Worm (Caenorhabditis elegans) whole organism, young adult: ENCODE data around the gene D1054.1.
A peak's percentile ranks its signal among the peaks of the same experiment; 100 is the strongest.

Source experiments
- C06A6.2 ChIP-seq: fragments of 200-800 bp; sonication (Bioruptor generic); conservative IDR thresholded peaks from 2 replicates; pipeline ENCODE4 v1.3.6; 2022; ENCODE audit warnings: missing genetic modification characterization, missing compliant biosample characterization
- F39B2.1 ChIP-seq: fragments of 200-800 bp; sonication (Bioruptor generic); IDR thresholded peaks from 2 replicates; pipeline ENCODE4 v1.3.6; 2022; ENCODE audit warnings: missing genetic modification reagents, missing genetic modification characterization, missing compliant biosample characterization
- F49E8.2 ChIP-seq: sonication (generic microtip); optimal IDR thresholded peaks from 3 replicates; lab custom pipeline; 2017; ENCODE audit warnings: missing genetic modification characterization, mild to moderate bottlenecking, missing compliant biosample characterization, antibody characterized with exemption, moderate library complexity; ENCODE audit not compliant: insufficient read depth
- F57A8.1 ChIP-seq: fragments of 200-800 bp; sonication (Bioruptor generic); optimal IDR thresholded peaks from 2 replicates; lab custom pipeline; 2018; ENCODE audit warnings: mild to moderate bottlenecking, missing genetic modification characterization, moderate library complexity, missing compliant biosample characterization
- F57C9.4 ChIP-seq: sonication (generic microtip); optimal IDR thresholded peaks from 2 replicates; lab custom pipeline; 2017; ENCODE audit warnings: mild to moderate bottlenecking, missing genetic modification characterization, missing compliant biosample characterization
- K12H6.12 ChIP-seq: fragments of 200-800 bp; sonication (Bioruptor generic); optimal IDR thresholded peaks from 2 replicates; lab custom pipeline; 2018; ENCODE audit warnings: mild to moderate bottlenecking, missing genetic modification characterization, missing compliant biosample characterization
- T07F8.4 ChIP-seq: sonication (generic microtip); optimal IDR thresholded peaks from 2 replicates; lab custom pipeline; 2016; ENCODE audit warnings: mild to moderate bottlenecking, missing genetic modification characterization, moderate library complexity, missing compliant biosample characterization
- akir-1 ChIP-seq: fragments of 200-800 bp; sonication (Bioruptor generic); optimal IDR thresholded peaks from 2 replicates; lab custom pipeline; 2018; ENCODE audit warnings: mild to moderate bottlenecking, missing genetic modification characterization, moderate library complexity, missing compliant biosample characterization
- ama-1 ChIP-seq, 3 experiments: fragments of 150-350 bp in 1 of 3; sonication (generic microtip) in 2 of 3; optimal IDR thresholded peaks; 2 replicates each; lab custom pipeline; 2014 to 2018; ENCODE audit warnings: missing biosample characterization in 2 of 3, missing genetic modification characterization in 2 of 3, missing genetic modification reagents in 2 of 3
- attf-5 ChIP-seq: fragments of 200-800 bp; sonication (Bioruptor generic); optimal IDR thresholded peaks from 2 replicates; lab custom pipeline; 2018; ENCODE audit warnings: mild to moderate bottlenecking, missing genetic modification characterization, missing compliant biosample characterization
- cebp-1 ChIP-seq, 2 experiments: fragments of 200-800 bp in 1 of 2; sonication (Bioruptor generic) in 1 of 2; sonication (generic microtip) in 1 of 2; IDR thresholded peaks in 1 of 2; optimal IDR thresholded peaks in 1 of 2; 2 replicates each; pipeline versions ENCODE4 v1.3.6 to Lab custom; 2017 to 2022; ENCODE audit warnings: missing compliant biosample characterization in 2 of 2, missing genetic modification characterization in 2 of 2, mild to moderate bottlenecking in 1 of 2, missing genetic modification reagents in 1 of 2, moderate library complexity in 1 of 2
- cebp-2 ChIP-seq: fragments of 200-800 bp; sonication (Bioruptor generic); IDR thresholded peaks from 2 replicates; pipeline ENCODE4 v1.3.6; 2022; ENCODE audit warnings: missing genetic modification characterization, missing compliant biosample characterization
- ceh-27 ChIP-seq: fragments of 200-800 bp; sonication (Bioruptor generic); optimal IDR thresholded peaks from 2 replicates; lab custom pipeline; 2018; ENCODE audit warnings: mild to moderate bottlenecking, missing genetic modification characterization, moderate library complexity, missing compliant biosample characterization
- ceh-40 ChIP-seq: fragments of 200-800 bp; sonication (Bioruptor generic); IDR thresholded peaks from 2 replicates; pipeline ENCODE4 v1.3.6; 2022; ENCODE audit warnings: missing genetic modification characterization, missing compliant biosample characterization
- chd-7 ChIP-seq: sonication (generic microtip); optimal IDR thresholded peaks from 2 replicates; lab custom pipeline; 2016; ENCODE audit warnings: mild to moderate bottlenecking, missing genetic modification characterization, moderate library complexity, missing compliant biosample characterization
- dox-1 ChIP-seq: fragments of 200-800 bp; sonication (Bioruptor generic); IDR thresholded peaks from 2 replicates; pipeline ENCODE4 v1.3.6; 2022; ENCODE audit warnings: missing genetic modification reagents, missing genetic modification characterization, missing compliant biosample characterization
- dpl-1 ChIP-seq: fragments of 150-350 bp; optimal IDR thresholded peaks from 2 replicates; lab custom pipeline; 2014; ENCODE audit warnings: missing biosample characterization, missing genetic modification reagents, missing genetic modification characterization
- ekl-4 ChIP-seq: fragments of 200-800 bp; sonication (Bioruptor generic); IDR thresholded peaks from 2 replicates; pipeline ENCODE4 v1.3.6; 2022; ENCODE audit warnings: missing genetic modification reagents, missing genetic modification characterization, missing compliant biosample characterization
- ets-4 ChIP-seq: fragments of 200-800 bp; sonication (Bioruptor generic); optimal IDR thresholded peaks from 2 replicates; lab custom pipeline; 2018; ENCODE audit warnings: mild to moderate bottlenecking, missing genetic modification characterization, missing compliant biosample characterization
- hmg-1.2 ChIP-seq: fragments of 200-800 bp; sonication (Bioruptor generic); IDR thresholded peaks from 2 replicates; pipeline ENCODE4 v1.3.6; 2022; ENCODE audit warnings: missing genetic modification reagents, missing genetic modification characterization, missing compliant biosample characterization
- hmg-20 ChIP-seq: fragments of 200-800 bp; sonication (Bioruptor generic); IDR thresholded peaks from 2 replicates; pipeline ENCODE4 v1.3.6; 2022; ENCODE audit warnings: missing genetic modification reagents, missing genetic modification characterization, missing compliant biosample characterization
- lin-26 ChIP-seq: fragments of 200-800 bp; sonication (Bioruptor generic); IDR thresholded peaks from 2 replicates; pipeline ENCODE4 v1.3.6; 2022; ENCODE audit warnings: missing genetic modification reagents, missing genetic modification characterization, missing compliant biosample characterization
- lin-40 ChIP-seq: sonication (generic microtip); optimal IDR thresholded peaks from 2 replicates; lab custom pipeline; 2016; ENCODE audit warnings: missing genetic modification characterization, mild to moderate bottlenecking, missing compliant biosample characterization, missing genotype, missing genetic modification reagents
- lir-1 ChIP-seq: fragments of 200-800 bp; sonication (Bioruptor generic); conservative IDR thresholded peaks from 2 replicates; pipeline ENCODE4 v1.3.6; 2022; ENCODE audit warnings: missing genetic modification reagents, missing genetic modification characterization, missing compliant biosample characterization
- lsy-27 ChIP-seq: sonication (generic microtip); optimal IDR thresholded peaks from 2 replicates; lab custom pipeline; 2017; ENCODE audit warnings: missing genetic modification characterization, mild to moderate bottlenecking, missing compliant biosample characterization, antibody characterized with exemption, missing genotype, borderline replicate concordance; ENCODE audit not compliant: insufficient read depth
- madf-10 ChIP-seq: sonication (generic microtip); optimal IDR thresholded peaks from 2 replicates; lab custom pipeline; 2016; ENCODE audit warnings: mild to moderate bottlenecking, missing genetic modification characterization, missing compliant biosample characterization
- nhr-179 ChIP-seq: sonication (generic microtip); optimal IDR thresholded peaks from 2 replicates; lab custom pipeline; 2016; ENCODE audit warnings: mild to moderate bottlenecking, missing genetic modification characterization, missing compliant biosample characterization
- pbrm-1 ChIP-seq: fragments of 200-800 bp; sonication (Bioruptor generic); IDR thresholded peaks from 2 replicates; pipeline ENCODE4 v1.3.6; 2022; ENCODE audit warnings: missing genetic modification reagents, missing genetic modification characterization, missing compliant biosample characterization
- rcor-1 ChIP-seq: fragments of 200-800 bp; sonication (Bioruptor generic); IDR thresholded peaks from 2 replicates; pipeline ENCODE4 v1.3.6; 2022; ENCODE audit warnings: missing genetic modification reagents, missing genetic modification characterization, missing compliant biosample characterization
- snpc-4 ChIP-seq, 5 experiments: fragments of 150-350 bp in 1 of 5; sonication (generic microtip) in 4 of 5; optimal IDR thresholded peaks; 2 replicates each; lab custom pipeline; 2014 to 2018; ENCODE audit warnings: missing genetic modification characterization in 5 of 5, missing biosample characterization in 3 of 5, antibody characterized with exemption in 2 of 5, mild to moderate bottlenecking in 2 of 5, missing compliant biosample characterization in 2 of 5, missing genotype in 2 of 5, moderate library complexity in 2 of 5, missing genetic modification reagents in 1 of 5
- somi-1 ChIP-seq: fragments of 200-800 bp; sonication (Bioruptor generic); optimal IDR thresholded peaks from 2 replicates; lab custom pipeline; 2018; ENCODE audit warnings: mild to moderate bottlenecking, missing genetic modification characterization, missing compliant biosample characterization
- tbp1 ChIP-seq: fragments of 200-800 bp; sonication (Bioruptor generic); optimal IDR thresholded peaks from 2 replicates; lab custom pipeline; 2018; ENCODE audit warnings: mild to moderate bottlenecking, missing genetic modification characterization, missing compliant biosample characterization
- unc-62 ChIP-seq: fragments of 150-350 bp; optimal IDR thresholded peaks from 2 replicates; lab custom pipeline; 2014; ENCODE audit warnings: missing biosample characterization, missing genetic modification reagents, missing genetic modification characterization
- xnd-1 ChIP-seq: sonication (generic microtip); optimal IDR thresholded peaks from 2 replicates; lab custom pipeline; 2016; ENCODE audit warnings: missing genotype, missing genetic modification reagents, missing genetic modification characterization, missing compliant biosample characterization
- zfh-2 ChIP-seq: fragments of 200-800 bp; sonication (Bioruptor generic); conservative IDR thresholded peaks from 2 replicates; pipeline ENCODE4 v1.3.6; 2022; ENCODE audit warnings: missing genetic modification reagents, missing genetic modification characterization, missing compliant biosample characterization
- zim-3 ChIP-seq: sonication (generic microtip); optimal IDR thresholded peaks from 2 replicates; lab custom pipeline; 2017; ENCODE audit warnings: mild to moderate bottlenecking, missing genetic modification characterization, moderate library complexity, missing compliant biosample characterization
- ztf-25 ChIP-seq: fragments of 200-800 bp; sonication (Bioruptor generic); IDR thresholded peaks from 2 replicates; pipeline ENCODE4 v1.3.6; 2022; ENCODE audit warnings: missing genetic modification reagents, missing genetic modification characterization, missing compliant biosample characterization
- ztf-26 ChIP-seq: sonication (generic microtip); optimal IDR thresholded peaks from 2 replicates; lab custom pipeline; 2017; ENCODE audit warnings: missing genetic modification characterization, missing compliant biosample characterization
- ztf-28 ChIP-seq: fragments of 200-800 bp; sonication (Bioruptor generic); IDR thresholded peaks from 2 replicates; pipeline ENCODE4 v1.3.6; 2022; ENCODE audit warnings: missing genetic modification reagents, missing genetic modification characterization, missing compliant biosample characterization

D1054.1 gene

DNA sequence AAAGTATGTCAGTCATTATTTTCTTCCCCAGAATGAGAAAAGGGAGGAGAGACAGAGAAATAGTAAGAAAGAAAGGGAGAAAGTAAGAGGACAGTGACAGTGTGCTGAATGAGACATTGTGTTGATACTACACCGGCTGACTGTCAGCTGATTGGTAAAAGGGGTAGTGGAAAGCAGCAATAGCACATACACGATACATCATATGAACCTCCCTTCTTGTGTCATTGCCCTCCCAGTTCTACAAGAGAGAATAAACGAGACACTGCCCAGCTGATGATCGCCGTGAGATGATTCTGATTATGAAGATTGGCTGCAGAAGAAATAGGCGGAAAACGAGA lies 50.2 kb downstream of the D1054.1 start (continued):
- TF ChIP-seq cebp-1 (GFP tag; IDR thresholded peaks at IDR 0.05; lab: Robert Waterston, UW) (no peak), cebp-1 (tag; optimal IDR thresholded peaks at IDR 0.05; lab: Kevin White, UChicago) (peak; percentile 82), unc-62 (GFP tag; lab: Kevin White, UChicago) (peak; percentile 40), snpc-4 (GFP tag; optimal IDR thresholded peaks at IDR 0.05; lab: Kevin White, UChicago) (no peak), snpc-4 (tag; optimal IDR thresholded peaks at IDR 0.05; lab: Kevin White, UChicago) (peak in 2 of 4 experiments; percentile 9 to 18), lin-40 (tag; lab: Kevin White, UChicago) (peak; percentile 24), F57C9.4 (tag; lab: Kevin White, UChicago) (no peak), ekl-4 (GFP tag; lab: Robert Waterston, UW) (peak; percentile 48; the same call in 1 of the 2 replicates), F39B2.1 (GFP tag; lab: Robert Waterston, UW) (no peak), ztf-26 (tag; lab: Kevin White, UChicago) (no peak), akir-1 (GFP tag; lab: Kevin White, UChicago) (peak; percentile 8), T07F8.4 (tag; lab: Kevin White, UChicago) (no peak), lsy-27 (no peak), hmg-1.2 (GFP tag; lab: Robert Waterston, UW) (peak; percentile 47; the same call in 1 of the 2 replicates), tbp1 (GFP tag; lab: Kevin White, UChicago) (no peak), ztf-28 (GFP tag; lab: Robert Waterston, UW) (no peak), hmg-20 (no peak), xnd-1 (tag; lab: Kevin White, UChicago) (no peak), lir-1 (GFP tag; lab: Robert Waterston, UW) (peak; percentile 73), pbrm-1 (GFP tag; lab: Robert Waterston, UW) (0 out of 2 replicates have a peak, but pooled peaks have one; percentile 30), rcor-1 (GFP tag; lab: Robert Waterston, UW) (0 out of 2 replicates have a peak, but pooled peaks have one; percentile 3)

DNA sequence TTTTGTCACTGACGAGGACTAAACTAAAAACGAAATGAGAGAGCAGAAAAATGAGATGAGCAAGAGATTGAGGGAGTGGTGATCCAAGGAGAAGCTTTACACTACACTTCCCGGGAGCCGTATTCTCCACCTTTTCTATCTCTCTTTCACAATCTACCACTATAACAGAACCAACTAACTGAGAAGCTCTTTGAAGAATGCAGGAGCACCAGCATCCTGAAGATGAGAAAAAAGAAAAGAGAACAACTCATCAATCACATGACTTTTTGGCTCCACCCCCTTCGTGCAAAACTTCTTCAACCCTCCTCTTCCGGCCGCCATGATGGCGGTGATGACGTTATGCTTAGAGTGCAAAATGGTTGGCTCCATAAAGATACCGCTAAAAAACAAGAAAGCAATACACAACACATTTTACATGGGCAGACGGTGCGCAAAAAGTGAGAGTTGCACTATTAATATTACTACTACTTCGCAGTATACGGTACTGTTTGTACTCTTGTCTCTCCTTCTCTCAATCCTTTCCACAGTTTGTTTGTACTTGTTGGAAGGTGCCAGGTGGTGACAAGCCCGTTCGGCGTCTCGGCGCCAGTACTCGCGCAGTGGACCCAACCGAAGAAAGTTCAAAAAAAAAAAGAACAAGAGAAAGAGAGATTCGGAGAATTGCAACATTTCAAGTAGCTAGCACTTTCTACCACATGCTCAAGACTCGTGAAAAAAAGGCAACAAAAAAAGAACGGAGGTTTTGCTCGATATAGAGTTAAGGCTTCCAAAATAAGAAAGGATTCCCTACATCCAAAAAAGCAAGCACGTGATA lies 50.8 kb downstream of the D1054.1 start:
- TF ChIP-seq rcor-1 (GFP tag; lab: Robert Waterston, UW): 0 out of 2 replicates have a peak, but pooled peaks have one; percentile 14
- TF ChIP-seq C06A6.2 (GFP tag; lab: Robert Waterston, UW): no peak
- TF ChIP-seq K12H6.12: peak; percentile 39
- no peak for TF ChIP-seq attf-5 (GFP tag; lab: Kevin White, UChicago)
- no peak for TF ChIP-seq zim-3 (tag; lab: Kevin White, UChicago)
- no peak for TF ChIP-seq ceh-40 (GFP tag; lab: Robert Waterston, UW)
- TF ChIP-seq ztf-25 (GFP tag; lab: Robert Waterston, UW): no peak
- no peak for TF ChIP-seq unc-62 (GFP tag; lab: Kevin White, UChicago)
- no peak for TF ChIP-seq zfh-2 (GFP tag; lab: Robert Waterston, UW)
- no peak for TF ChIP-seq lin-40 (tag; lab: Kevin White, UChicago)
- peak; percentile 38 for TF ChIP-seq ama-1 (optimal IDR thresholded peaks at IDR 0.05; lab: Kevin White, UChicago)
- no peak for TF ChIP-seq ama-1 (GFP tag; optimal IDR thresholded peaks at IDR 0.05; lab: Kevin White, UChicago)
- TF ChIP-seq ceh-27 (GFP tag; lab: Kevin White, UChicago): no peak
- TF ChIP-seq dpl-1 (GFP tag; lab: Kevin White, UChicago): no peak
- TF ChIP-seq ets-4 (GFP tag; lab: Kevin White, UChicago): no peak
- TF ChIP-seq cebp-1 (GFP tag; IDR thresholded peaks at IDR 0.05; lab: Robert Waterston, UW): no peak
- peak; percentile 29 for TF ChIP-seq cebp-1 (tag; optimal IDR thresholded peaks at IDR 0.05; lab: Kevin White, UChicago)
- no peak for TF ChIP-seq xnd-1 (tag; lab: Kevin White, UChicago)
- no peak for TF ChIP-seq lsy-27
- no peak for TF ChIP-seq F57C9.4 (tag; lab: Kevin White, UChicago)
- TF ChIP-seq cebp-2: no peak
- peak; percentile 49 for TF ChIP-seq somi-1 (GFP tag; lab: Kevin White, UChicago)
- no peak for TF ChIP-seq dox-1
- TF ChIP-seq lin-26 (GFP tag; lab: Robert Waterston, UW): no peak
- TF ChIP-seq F49E8.2: no peak
- no peak for TF ChIP-seq madf-10 (tag; lab: Kevin White, UChicago)
- no peak for TF ChIP-seq F57A8.1 (GFP tag; lab: Kevin White, UChicago)
- TF ChIP-seq nhr-179 (tag; lab: Kevin White, UChicago): no peak
- no peak for TF ChIP-seq chd-7 (tag; lab: Kevin White, UChicago)
- no peak for TF ChIP-seq T07F8.4 (tag; lab: Kevin White, UChicago)
